Worm (Caenorhabditis elegans): ENCODE data around the gene wah-1.

DNA sequence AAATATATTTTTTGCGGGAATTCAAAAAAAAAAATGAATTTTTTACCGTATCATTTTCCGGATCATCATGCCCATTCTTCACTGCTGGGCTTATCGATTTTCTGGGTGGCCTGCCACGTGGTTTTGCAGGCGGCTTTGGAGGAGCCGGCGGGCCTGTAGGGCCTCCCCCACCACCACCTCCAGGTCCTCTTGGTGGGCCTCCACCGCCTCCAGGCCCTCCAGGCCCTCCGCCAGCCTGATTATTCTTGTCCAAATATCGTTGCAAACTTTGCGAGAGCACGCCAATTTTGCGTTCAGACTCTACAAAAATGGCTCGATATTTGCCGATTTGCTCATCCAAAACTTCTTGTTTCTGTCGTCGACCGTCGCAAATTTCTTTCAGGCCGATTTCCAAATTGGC is 38.9 kb upstream of the wah-1 start:
- no peak for TF ChIP-seq pqm-1 (tag; optimal IDR thresholded peaks at IDR 0.05)
- TF ChIP-seq C08G9.2 (tag; optimal IDR thresholded peaks at IDR 0.05) = no peak
- no peak for TF ChIP-seq ceh-9 (tag; optimal IDR thresholded peaks at IDR 0.05)
- TF ChIP-seq unc-42 (tag; optimal IDR thresholded peaks at IDR 0.05) = no peak
- no peak for TF ChIP-seq tbx-2 (tag; optimal IDR thresholded peaks at IDR 0.05)
- no peak for TF ChIP-seq nhr-232 (tag; optimal IDR thresholded peaks at IDR 0.05)

All from whole organism, late embryonic.